Worm (Caenorhabditis elegans) whole organism, young adult: Measurements from ENCODE around the gene ncr-1.

ENCODE experiments used
- B0336.3 ChIP-seq: fragments of 200-800 bp; sonication (Bioruptor generic); IDR thresholded peaks from 2 replicates; pipeline ENCODE4 v1.3.6; 2022; ENCODE audit warnings: missing genetic modification characterization, missing compliant biosample characterization
- C06A6.2 ChIP-seq: fragments of 200-800 bp; sonication (Bioruptor generic); conservative IDR thresholded peaks from 2 replicates; pipeline ENCODE4 v1.3.6; 2022; ENCODE audit warnings: missing genetic modification characterization, missing compliant biosample characterization
- F23B12.7 ChIP-seq: sonication (generic microtip); optimal IDR thresholded peaks from 2 replicates; lab custom pipeline; 2017; ENCODE audit warnings: missing genetic modification characterization, mild to moderate bottlenecking, missing compliant biosample characterization, antibody characterized with exemption, moderate library complexity; ENCODE audit not compliant: insufficient read depth
- F52B5.7 ChIP-seq: sonication (generic microtip); optimal IDR thresholded peaks from 2 replicates; lab custom pipeline; 2016; ENCODE audit warnings: mild to moderate bottlenecking, missing genetic modification characterization, missing compliant biosample characterization
- F57A8.1 ChIP-seq: fragments of 200-800 bp; sonication (Bioruptor generic); optimal IDR thresholded peaks from 2 replicates; lab custom pipeline; 2018; ENCODE audit warnings: mild to moderate bottlenecking, missing genetic modification characterization, moderate library complexity, missing compliant biosample characterization
- F57C9.4 ChIP-seq: sonication (generic microtip); optimal IDR thresholded peaks from 2 replicates; lab custom pipeline; 2017; ENCODE audit warnings: mild to moderate bottlenecking, missing genetic modification characterization, missing compliant biosample characterization
- Y67H2A.10 ChIP-seq: fragments of 200-800 bp; sonication (Bioruptor generic); conservative IDR thresholded peaks from 2 replicates; pipeline ENCODE4 v1.3.6; 2022; ENCODE audit warnings: missing genetic modification reagents, missing genetic modification characterization, missing compliant biosample characterization
- Y79H2A.3 ChIP-seq: fragments of 200-800 bp; sonication (Bioruptor generic); conservative IDR thresholded peaks from 2 replicates; pipeline ENCODE4 v1.3.6; 2022; ENCODE audit warnings: missing genetic modification reagents, missing genetic modification characterization, missing compliant biosample characterization
- ZK185.1 ChIP-seq: sonication (generic microtip); optimal IDR thresholded peaks from 2 replicates; lab custom pipeline; 2016; ENCODE audit warnings: mild to moderate bottlenecking, missing genetic modification characterization, missing compliant biosample characterization; ENCODE audit not compliant: poor library complexity, severe bottlenecking
- ama-1 ChIP-seq, 3 experiments: fragments of 150-350 bp in 1 of 3; sonication (generic microtip) in 2 of 3; optimal IDR thresholded peaks; 2 replicates each; lab custom pipeline; 2014 to 2018; ENCODE audit warnings: missing biosample characterization in 2 of 3, missing genetic modification characterization in 2 of 3, missing genetic modification reagents in 2 of 3
- aptf-2 ChIP-seq: fragments of 200-800 bp; sonication (Bioruptor generic); conservative IDR thresholded peaks from 2 replicates; pipeline ENCODE4 v1.3.6; 2022; ENCODE audit warnings: missing genetic modification reagents, missing genetic modification characterization, missing compliant biosample characterization
- aptf-3 ChIP-seq: fragments of 200-800 bp; sonication (Bioruptor generic); IDR thresholded peaks from 2 replicates; pipeline ENCODE4 v1.3.6; 2022; ENCODE audit warnings: missing genetic modification characterization, missing compliant biosample characterization
- attf-5 ChIP-seq: fragments of 200-800 bp; sonication (Bioruptor generic); optimal IDR thresholded peaks from 2 replicates; lab custom pipeline; 2018; ENCODE audit warnings: mild to moderate bottlenecking, missing genetic modification characterization, missing compliant biosample characterization
- cebp-1 ChIP-seq, 2 experiments: fragments of 200-800 bp in 1 of 2; sonication (Bioruptor generic) in 1 of 2; sonication (generic microtip) in 1 of 2; IDR thresholded peaks in 1 of 2; optimal IDR thresholded peaks in 1 of 2; 2 replicates each; pipeline versions ENCODE4 v1.3.6 to Lab custom; 2017 to 2022; ENCODE audit warnings: missing compliant biosample characterization in 2 of 2, missing genetic modification characterization in 2 of 2, mild to moderate bottlenecking in 1 of 2, missing genetic modification reagents in 1 of 2, moderate library complexity in 1 of 2
- ceh-100 ChIP-seq: fragments of 200-800 bp; sonication (Bioruptor generic); IDR thresholded peaks from 2 replicates; pipeline ENCODE4 v1.3.6; 2022; ENCODE audit warnings: missing genetic modification reagents, missing genetic modification characterization, missing compliant biosample characterization
- ceh-27 ChIP-seq: fragments of 200-800 bp; sonication (Bioruptor generic); optimal IDR thresholded peaks from 2 replicates; lab custom pipeline; 2018; ENCODE audit warnings: mild to moderate bottlenecking, missing genetic modification characterization, moderate library complexity, missing compliant biosample characterization
- ceh-58 ChIP-seq: fragments of 200-800 bp; sonication (Bioruptor generic); IDR thresholded peaks from 2 replicates; pipeline ENCODE4 v1.3.6; 2022; ENCODE audit warnings: missing genetic modification characterization, missing compliant biosample characterization
- ceh-79 ChIP-seq: sonication (generic microtip); optimal IDR thresholded peaks from 2 replicates; lab custom pipeline; 2017; ENCODE audit warnings: mild to moderate bottlenecking, missing genetic modification characterization, missing compliant biosample characterization
- dpl-1 ChIP-seq: fragments of 150-350 bp; optimal IDR thresholded peaks from 2 replicates; lab custom pipeline; 2014; ENCODE audit warnings: missing biosample characterization, missing genetic modification reagents, missing genetic modification characterization
- egl-44 ChIP-seq: fragments of 200-800 bp; sonication (Bioruptor generic); IDR thresholded peaks from 2 replicates; pipeline ENCODE4 v1.3.6; 2022; ENCODE audit warnings: missing genetic modification reagents, missing genetic modification characterization, missing compliant biosample characterization
- egrh-3 ChIP-seq: fragments of 200-800 bp; sonication (Bioruptor generic); IDR thresholded peaks from 2 replicates; pipeline ENCODE4 v1.3.6; 2022; ENCODE audit warnings: missing genetic modification reagents, missing genetic modification characterization, missing compliant biosample characterization
- ets-4 ChIP-seq: fragments of 200-800 bp; sonication (Bioruptor generic); optimal IDR thresholded peaks from 2 replicates; lab custom pipeline; 2018; ENCODE audit warnings: mild to moderate bottlenecking, missing genetic modification characterization, missing compliant biosample characterization
- gei-17 ChIP-seq: fragments of 200-800 bp; sonication (Bioruptor generic); optimal IDR thresholded peaks from 2 replicates; lab custom pipeline; 2018; ENCODE audit warnings: mild to moderate bottlenecking, missing genetic modification characterization, missing compliant biosample characterization
- hlh-12 ChIP-seq: sonication (generic microtip); optimal IDR thresholded peaks from 2 replicates; lab custom pipeline; 2016; ENCODE audit warnings: missing genetic modification characterization, missing compliant biosample characterization
- hmg-1.2 ChIP-seq: fragments of 200-800 bp; sonication (Bioruptor generic); IDR thresholded peaks from 2 replicates; pipeline ENCODE4 v1.3.6; 2022; ENCODE audit warnings: missing genetic modification reagents, missing genetic modification characterization, missing compliant biosample characterization
- hmg-20 ChIP-seq: fragments of 200-800 bp; sonication (Bioruptor generic); IDR thresholded peaks from 2 replicates; pipeline ENCODE4 v1.3.6; 2022; ENCODE audit warnings: missing genetic modification reagents, missing genetic modification characterization, missing compliant biosample characterization
- lag-1 ChIP-seq: fragments of 200-800 bp; sonication (Bioruptor generic); IDR thresholded peaks from 2 replicates; pipeline ENCODE4 v1.3.6; 2022; ENCODE audit warnings: missing genetic modification reagents, missing genetic modification characterization, missing compliant biosample characterization
- lin-40 ChIP-seq: sonication (generic microtip); optimal IDR thresholded peaks from 2 replicates; lab custom pipeline; 2016; ENCODE audit warnings: missing genetic modification characterization, mild to moderate bottlenecking, missing compliant biosample characterization, missing genotype, missing genetic modification reagents
- madf-6 ChIP-seq: fragments of 200-800 bp; sonication (Bioruptor generic); IDR thresholded peaks from 2 replicates; pipeline ENCODE4 v1.3.6; 2022; ENCODE audit warnings: missing genetic modification reagents, missing genetic modification characterization, missing compliant biosample characterization
- madf-8 ChIP-seq: fragments of 200-800 bp; sonication (Bioruptor generic); conservative IDR thresholded peaks from 2 replicates; pipeline ENCODE4 v1.3.6; 2022; ENCODE audit warnings: missing genetic modification reagents, missing genetic modification characterization, missing compliant biosample characterization
- mcd-1 ChIP-seq: fragments of 200-800 bp; sonication (Bioruptor generic); IDR thresholded peaks from 2 replicates; pipeline ENCODE4 v1.3.6; 2022; ENCODE audit warnings: missing genetic modification reagents, missing genetic modification characterization, missing compliant biosample characterization
- mel-28 ChIP-seq: sonication (generic microtip); optimal IDR thresholded peaks from 2 replicates; lab custom pipeline; 2016; ENCODE audit warnings: borderline replicate concordance, mild to moderate bottlenecking, missing genetic modification characterization, missing compliant biosample characterization
- mxl-1 ChIP-seq: sonication (generic microtip); optimal IDR thresholded peaks from 2 replicates; lab custom pipeline; 2016; ENCODE audit warnings: missing genetic modification characterization, missing compliant biosample characterization
- nhr-27 ChIP-seq: fragments of 200-800 bp; sonication (Bioruptor generic); optimal IDR thresholded peaks from 2 replicates; lab custom pipeline; 2018; ENCODE audit warnings: mild to moderate bottlenecking, missing genetic modification characterization, moderate library complexity, missing compliant biosample characterization
- pbrm-1 ChIP-seq: fragments of 200-800 bp; sonication (Bioruptor generic); IDR thresholded peaks from 2 replicates; pipeline ENCODE4 v1.3.6; 2022; ENCODE audit warnings: missing genetic modification reagents, missing genetic modification characterization, missing compliant biosample characterization
- sdz-38 ChIP-seq: sonication (generic microtip); optimal IDR thresholded peaks from 2 replicates; lab custom pipeline; 2016; ENCODE audit warnings: missing genotype, missing genetic modification characterization, missing compliant biosample characterization
- snpc-3.4 ChIP-seq: sonication (generic microtip); optimal IDR thresholded peaks from 2 replicates; lab custom pipeline; 2017; ENCODE audit warnings: missing genetic modification characterization, mild to moderate bottlenecking, missing compliant biosample characterization, antibody characterized with exemption, moderate library complexity, missing genotype, missing genetic modification reagents
- snpc-4 ChIP-seq, 5 experiments: fragments of 150-350 bp in 1 of 5; sonication (generic microtip) in 4 of 5; optimal IDR thresholded peaks; 2 replicates each; lab custom pipeline; 2014 to 2018; ENCODE audit warnings: missing genetic modification characterization in 5 of 5, missing biosample characterization in 3 of 5, antibody characterized with exemption in 2 of 5, mild to moderate bottlenecking in 2 of 5, missing compliant biosample characterization in 2 of 5, missing genotype in 2 of 5, moderate library complexity in 2 of 5, missing genetic modification reagents in 1 of 5
- tbp1 ChIP-seq: fragments of 200-800 bp; sonication (Bioruptor generic); optimal IDR thresholded peaks from 2 replicates; lab custom pipeline; 2018; ENCODE audit warnings: mild to moderate bottlenecking, missing genetic modification characterization, missing compliant biosample characterization
- tlf-1 ChIP-seq: fragments of 200-800 bp; sonication (Bioruptor generic); optimal IDR thresholded peaks from 2 replicates; lab custom pipeline; 2018; ENCODE audit warnings: mild to moderate bottlenecking, missing genetic modification characterization, missing compliant biosample characterization
- xnd-1 ChIP-seq: sonication (generic microtip); optimal IDR thresholded peaks from 2 replicates; lab custom pipeline; 2016; ENCODE audit warnings: missing genotype, missing genetic modification reagents, missing genetic modification characterization, missing compliant biosample characterization
- ztf-18 ChIP-seq: sonication (generic microtip); optimal IDR thresholded peaks from 2 replicates; lab custom pipeline; 2016; ENCODE audit warnings: missing genotype, mild to moderate bottlenecking, missing genetic modification characterization, missing compliant biosample characterization
- ztf-6 ChIP-seq: fragments of 200-800 bp; sonication (Bioruptor generic); IDR thresholded peaks from 2 replicates; pipeline ENCODE4 v1.3.6; 2022; ENCODE audit warnings: missing genetic modification reagents, missing genetic modification characterization, missing compliant biosample characterization

ncr-1 gene

DNA sequence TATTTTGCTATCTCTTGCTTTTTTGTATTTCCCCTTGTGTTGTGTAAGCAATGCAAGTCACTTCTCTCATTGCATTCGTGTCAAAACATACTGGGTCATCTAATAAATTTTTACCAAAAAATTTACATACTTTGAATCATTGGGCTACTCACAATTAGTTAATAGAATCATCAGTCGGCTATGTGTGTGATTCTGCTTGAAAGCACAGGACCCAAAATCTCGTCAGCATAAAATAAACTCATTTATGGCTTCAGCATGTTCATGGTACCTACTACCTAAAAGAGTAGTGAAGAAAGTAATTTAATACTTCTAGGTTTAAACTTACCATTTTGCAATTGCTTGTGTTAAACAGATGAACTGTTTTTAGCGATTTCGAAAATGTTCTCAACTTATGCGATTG is 37.8 kb upstream of the ncr-1 start:
- TF ChIP-seq pbrm-1 (GFP tag; lab: Robert Waterston, UW) (no peak), ZK185.1 (tag; lab: Kevin White, UChicago) (peak; percentile 6), lin-40 (tag; lab: Kevin White, UChicago) (peak; percentile 1), hmg-1.2 (no peak), ama-1 (optimal IDR thresholded peaks at IDR 0.05; lab: Kevin White, UChicago) (peak; percentile 71), ama-1 (GFP tag; optimal IDR thresholded peaks at IDR 0.05; lab: Kevin White, UChicago) (no peak), gei-17 (GFP tag; lab: Kevin White, UChicago) (no peak)

DNA sequence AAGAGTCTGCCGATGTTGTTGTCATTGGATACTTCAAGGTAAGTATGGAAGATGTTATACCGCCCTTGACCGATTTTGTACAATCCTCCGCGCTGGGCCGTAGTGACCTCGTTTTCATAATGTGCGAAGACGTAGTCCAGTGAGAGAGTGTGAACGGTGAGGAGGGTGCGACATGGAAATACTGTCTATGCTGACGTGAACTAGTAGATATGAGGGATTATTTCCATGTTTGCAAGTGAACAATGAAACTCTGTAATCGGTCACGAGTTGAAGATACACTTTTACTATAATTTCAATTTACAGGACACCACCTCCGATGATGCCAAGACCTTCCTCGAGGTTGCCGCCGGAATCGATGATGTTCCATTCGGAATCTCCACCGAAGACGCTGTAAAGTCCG is 36.2 kb upstream of the ncr-1 start:
- TF ChIP-seq ceh-27 (GFP tag; lab: Kevin White, UChicago) = no peak
- TF ChIP-seq mcd-1 = no peak
- no peak for TF ChIP-seq attf-5 (GFP tag; lab: Kevin White, UChicago)
- TF ChIP-seq ama-1 (optimal IDR thresholded peaks at IDR 0.05; lab: Kevin White, UChicago) = no peak
- TF ChIP-seq ama-1 (GFP tag; optimal IDR thresholded peaks at IDR 0.05; lab: Kevin White, UChicago) = no peak
- TF ChIP-seq ets-4 (GFP tag; lab: Kevin White, UChicago) = no peak
- TF ChIP-seq C06A6.2 (GFP tag; lab: Robert Waterston, UW) = no peak
- TF ChIP-seq F52B5.7 (tag; lab: Kevin White, UChicago) = no peak
- no peak for TF ChIP-seq ztf-6 (GFP tag; lab: Robert Waterston, UW)
- no peak for TF ChIP-seq snpc-3.4 (tag; lab: Kevin White, UChicago)
- no peak for TF ChIP-seq dpl-1 (GFP tag; lab: Kevin White, UChicago)
- no peak for TF ChIP-seq tbp1
- no peak for TF ChIP-seq xnd-1
- TF ChIP-seq Y67H2A.10 (GFP tag; lab: Robert Waterston, UW) = no peak
- no peak for TF ChIP-seq F57A8.1 (GFP tag; lab: Kevin White, UChicago)
- TF ChIP-seq F57C9.4 (tag; lab: Kevin White, UChicago) = no peak
- TF ChIP-seq mxl-1 (tag; lab: Kevin White, UChicago) = no peak
- no peak for TF ChIP-seq madf-8 (GFP tag; lab: Robert Waterston, UW)

DNA sequence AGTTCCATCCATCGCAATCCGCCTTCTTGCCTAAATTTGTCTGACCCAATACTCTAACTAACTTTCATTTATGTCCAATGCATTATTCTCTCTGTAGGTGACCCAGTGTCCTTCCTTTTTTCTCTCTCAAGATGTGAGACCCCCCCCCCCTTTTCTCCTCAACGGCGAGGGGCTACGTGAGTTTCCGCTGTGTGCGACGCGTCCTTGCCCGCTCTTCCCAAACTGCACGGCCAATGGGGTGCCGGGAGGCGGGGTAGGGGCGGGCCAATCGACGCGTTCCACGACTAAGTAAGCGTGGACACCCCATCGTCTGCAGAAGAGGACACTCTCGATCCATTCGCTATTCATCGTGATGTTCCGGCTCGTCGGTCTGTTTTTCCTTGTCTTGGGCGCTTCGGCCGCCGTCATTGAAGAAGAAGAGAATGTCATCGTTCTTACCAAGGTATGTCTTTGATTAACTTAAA is 35.3 kb upstream of the ncr-1 start, which contains the start of gene pdi-2:
pdi-2 (plus strand) TSS at position 269 of the 464 bp plus-strand sequence.
- TF ChIP-seq lag-1 (GFP tag; lab: Robert Waterston, UW) (no peak), lin-40 (tag; lab: Kevin White, UChicago) (peak; percentile 50), egl-44 (peak; percentile 53; the same call in 1 of the 2 replicates), B0336.3 (GFP tag; lab: Robert Waterston, UW) (peak; percentile 44; the same call in 1 of the 2 replicates), hmg-20 (GFP tag; lab: Robert Waterston, UW) (no peak), mcd-1 (peak; percentile 70), F23B12.7 (tag; lab: Kevin White, UChicago) (no peak), dpl-1 (GFP tag; lab: Kevin White, UChicago) (no peak), nhr-27 (tag; lab: Kevin White, UChicago) (peak; percentile 16), ceh-100 (no peak), ztf-18 (peak; percentile 10), aptf-3 (no peak), ceh-79 (tag; lab: Kevin White, UChicago) (peak; percentile 11), hlh-12 (no peak), attf-5 (GFP tag; lab: Kevin White, UChicago) (peak; percentile 64), aptf-2 (GFP tag; lab: Robert Waterston, UW) (no peak), ceh-58 (no peak), sdz-38 (tag; lab: Kevin White, UChicago) (no peak), pbrm-1 (GFP tag; lab: Robert Waterston, UW) (peak; percentile 68; the same call in 1 of the 2 replicates), madf-6 (GFP tag; lab: Robert Waterston, UW) (no peak), egrh-3 (peak; percentile 96), tlf-1 (GFP tag; lab: Kevin White, UChicago) (peak; percentile 25), snpc-4 (GFP tag; optimal IDR thresholded peaks at IDR 0.05; lab: Kevin White, UChicago) (no peak), snpc-4 (tag; optimal IDR thresholded peaks at IDR 0.05; lab: Kevin White, UChicago) (no peak), cebp-1 (GFP tag; IDR thresholded peaks at IDR 0.05; lab: Robert Waterston, UW) (peak; percentile 58; the same call in 1 of the 2 replicates), cebp-1 (tag; optimal IDR thresholded peaks at IDR 0.05; lab: Kevin White, UChicago) (peak; percentile 65), mel-28 (tag; lab: Kevin White, UChicago) (no peak), Y79H2A.3 (GFP tag; lab: Robert Waterston, UW) (no peak)
